Worm (Caenorhabditis elegans) whole organism, L3 larva: ENCODE results near the gene R10E9.4.

Experiments
- R02D3.7 ChIP-seq: fragments of 150-350 bp; optimal IDR thresholded peaks from 2 replicates; lab custom pipeline; 2014; ENCODE audit warnings: missing biosample characterization, missing genetic modification characterization
- ZK546.5 ChIP-seq: sonication (generic microtip); optimal IDR thresholded peaks from 2 replicates; lab custom pipeline; 2017; ENCODE audit warnings: missing biosample characterization, missing genetic modification characterization
- aly-2 ChIP-seq: fragments of 150-350 bp; optimal IDR thresholded peaks from 2 replicates; lab custom pipeline; 2014; ENCODE audit warnings: missing biosample characterization, missing genetic modification characterization
- ama-1 ChIP-seq: fragments of 150-350 bp; optimal IDR thresholded peaks from 2 replicates; lab custom pipeline; 2018
- ceh-16 ChIP-seq: sonication (generic microtip); optimal IDR thresholded peaks from 2 replicates; lab custom pipeline; 2017; ENCODE audit warnings: missing biosample characterization, missing genetic modification characterization
- ceh-82 ChIP-seq: fragments of 150-350 bp; optimal IDR thresholded peaks from 2 replicates; lab custom pipeline; 2014; ENCODE audit warnings: missing biosample characterization, missing genetic modification characterization
- ceh-9 ChIP-seq: sonication (generic microtip); optimal IDR thresholded peaks from 2 replicates; lab custom pipeline; 2018; ENCODE audit warnings: missing biosample characterization, missing genetic modification characterization
- daf-12 ChIP-seq: fragments of 150-350 bp; optimal IDR thresholded peaks from 2 replicates; lab custom pipeline; 2014; ENCODE audit warnings: missing biosample characterization, missing genetic modification reagents, missing genetic modification characterization
- egl-27 ChIP-seq: sonication (generic microtip); optimal IDR thresholded peaks from 4 replicates; lab custom pipeline; 2017; ENCODE audit warnings: missing biosample characterization, missing genetic modification reagents, missing genetic modification characterization
- elt-1 ChIP-seq: fragments of 150-350 bp; optimal IDR thresholded peaks from 2 replicates; lab custom pipeline; 2014; ENCODE audit warnings: missing biosample characterization, missing genetic modification characterization
- elt-2 ChIP-seq: sonication (generic microtip); optimal IDR thresholded peaks from 2 replicates; lab custom pipeline; 2016; ENCODE audit warnings: missing genetic modification reagents, mild to moderate bottlenecking, missing genetic modification characterization, missing compliant biosample characterization
- elt-3 ChIP-seq, 3 experiments: fragments of 150-350 bp in 1 of 3; sonication (generic microtip) in 2 of 3; optimal IDR thresholded peaks; 2 replicates in 2 of 3; 4 replicates in 1 of 3; lab custom pipeline; 2014 to 2017; ENCODE audit warnings: missing biosample characterization in 3 of 3, missing genetic modification characterization in 3 of 3
- eor-1 ChIP-seq, 2 experiments: fragments of 150-350 bp; optimal IDR thresholded peaks; 2 replicates each; lab custom pipeline; 2014 to 2018; ENCODE audit warnings: missing biosample characterization in 2 of 2, missing genetic modification characterization in 2 of 2
- fkh-10 ChIP-seq: sonication (generic microtip); optimal IDR thresholded peaks from 2 replicates; lab custom pipeline; 2017; ENCODE audit warnings: missing biosample characterization, missing genetic modification reagents, missing genetic modification characterization
- fkh-2 ChIP-seq: fragments of 150-350 bp; optimal IDR thresholded peaks from 2 replicates; lab custom pipeline; 2014; ENCODE audit warnings: missing biosample characterization, missing genetic modification reagents, missing genetic modification characterization
- fos-1 ChIP-seq: fragments of 150-350 bp; optimal IDR thresholded peaks from 2 replicates; lab custom pipeline; 2014; ENCODE audit warnings: missing biosample characterization, missing genetic modification characterization
- hmg-11 ChIP-seq: sonication (generic microtip); optimal IDR thresholded peaks from 2 replicates; lab custom pipeline; 2016; ENCODE audit warnings: missing genetic modification characterization, missing compliant biosample characterization
- jun-1 ChIP-seq: fragments of 150-350 bp; optimal IDR thresholded peaks from 2 replicates; lab custom pipeline; 2014; ENCODE audit warnings: missing biosample characterization, missing genetic modification reagents, missing genetic modification characterization
- lin-39 ChIP-seq: fragments of 150-350 bp; optimal IDR thresholded peaks from 2 replicates; lab custom pipeline; 2018; ENCODE audit warnings: missing biosample characterization, missing genetic modification reagents, missing genetic modification characterization
- lsy-12 ChIP-seq: sonication (generic microtip); optimal IDR thresholded peaks from 2 replicates; lab custom pipeline; 2016; ENCODE audit warnings: mild to moderate bottlenecking, missing genetic modification characterization, missing compliant biosample characterization
- mml-1 ChIP-seq: fragments of 150-350 bp; sonication (generic microtip); optimal IDR thresholded peaks from 3 replicates; lab custom pipeline; 2014; ENCODE audit warnings: missing biosample characterization, missing genetic modification characterization
- nfya-1 ChIP-seq: sonication (generic microtip); optimal IDR thresholded peaks from 2 replicates; lab custom pipeline; 2017; ENCODE audit warnings: missing genetic modification characterization, mild to moderate bottlenecking, missing compliant biosample characterization, antibody characterized with exemption, moderate library complexity; ENCODE audit not compliant: insufficient read depth
- nhr-11 ChIP-seq: fragments of 150-350 bp; optimal IDR thresholded peaks from 2 replicates; lab custom pipeline; 2014; ENCODE audit warnings: missing biosample characterization, missing genetic modification characterization
- nhr-12 ChIP-seq: fragments of 150-350 bp; optimal IDR thresholded peaks from 2 replicates; lab custom pipeline; 2014; ENCODE audit warnings: missing biosample characterization, missing genetic modification characterization
- nhr-23 ChIP-seq: fragments of 150-350 bp; optimal IDR thresholded peaks from 2 replicates; lab custom pipeline; 2014; ENCODE audit warnings: missing biosample characterization, missing genetic modification reagents, missing genetic modification characterization
- nhr-237 ChIP-seq: fragments of 150-350 bp; optimal IDR thresholded peaks from 2 replicates; lab custom pipeline; 2014; ENCODE audit warnings: missing biosample characterization, missing genetic modification characterization
- nhr-25 ChIP-seq: sonication (generic microtip); optimal IDR thresholded peaks from 2 replicates; lab custom pipeline; 2017; ENCODE audit warnings: missing biosample characterization, missing genetic modification characterization
- nhr-43 ChIP-seq: sonication (generic microtip); optimal IDR thresholded peaks from 2 replicates; lab custom pipeline; 2016; ENCODE audit warnings: mild to moderate bottlenecking, missing genetic modification characterization, missing compliant biosample characterization; ENCODE audit not compliant: poor library complexity, severe bottlenecking
- nhr-67 ChIP-seq: fragments of 150-350 bp; optimal IDR thresholded peaks from 2 replicates; lab custom pipeline; 2014; ENCODE audit warnings: missing biosample characterization, missing genetic modification characterization
- nhr-76 ChIP-seq: fragments of 150-350 bp; sonication (generic microtip); optimal IDR thresholded peaks from 5 replicates; lab custom pipeline; 2014; ENCODE audit warnings: missing biosample characterization, missing genetic modification characterization
- nhr-77 ChIP-seq: fragments of 150-350 bp; optimal IDR thresholded peaks from 2 replicates; lab custom pipeline; 2014; ENCODE audit warnings: missing biosample characterization, missing genetic modification characterization
- pha-4 ChIP-seq: fragments of 150-350 bp; optimal IDR thresholded peaks from 2 replicates; lab custom pipeline; 2014; ENCODE audit warnings: missing biosample characterization, missing genetic modification reagents, missing genetic modification characterization
- pqm-1 ChIP-seq: fragments of 150-350 bp; optimal IDR thresholded peaks from 2 replicates; lab custom pipeline; 2017; ENCODE audit warnings: missing biosample characterization, missing genetic modification characterization, inconsistent platforms
- sea-2 ChIP-seq: fragments of 150-350 bp; sonication (generic microtip); optimal IDR thresholded peaks from 4 replicates; lab custom pipeline; 2014; ENCODE audit warnings: missing biosample characterization, missing genetic modification reagents, missing genetic modification characterization
- skn-1 ChIP-seq: fragments of 150-350 bp; optimal IDR thresholded peaks from 2 replicates; lab custom pipeline; 2014; ENCODE audit warnings: missing biosample characterization, missing genetic modification characterization
- snpc-4 ChIP-seq: fragments of 150-350 bp; optimal IDR thresholded peaks from 2 replicates; lab custom pipeline; 2014; ENCODE audit warnings: missing biosample characterization, missing genetic modification characterization
- unc-39 ChIP-seq: sonication (generic microtip); optimal IDR thresholded peaks from 4 replicates; lab custom pipeline; 2017; ENCODE audit warnings: missing biosample characterization, missing genetic modification characterization
- unc-62 ChIP-seq: fragments of 150-350 bp; sonication (generic microtip); optimal IDR thresholded peaks from 4 replicates; lab custom pipeline; 2014; ENCODE audit warnings: missing biosample characterization, missing genetic modification reagents, missing genetic modification characterization
- zag-1 ChIP-seq: fragments of 150-350 bp; optimal IDR thresholded peaks from 2 replicates; lab custom pipeline; 2014; ENCODE audit warnings: missing biosample characterization, missing genetic modification characterization
- ztf-11 ChIP-seq: fragments of 150-350 bp; optimal IDR thresholded peaks from 2 replicates; lab custom pipeline; 2014; ENCODE audit warnings: missing biosample characterization, missing genetic modification characterization
- ztf-4 ChIP-seq: fragments of 150-350 bp; optimal IDR thresholded peaks from 2 replicates; lab custom pipeline; 2014; ENCODE audit warnings: missing biosample characterization, missing genetic modification characterization

R10E9.4 gene

DNA sequence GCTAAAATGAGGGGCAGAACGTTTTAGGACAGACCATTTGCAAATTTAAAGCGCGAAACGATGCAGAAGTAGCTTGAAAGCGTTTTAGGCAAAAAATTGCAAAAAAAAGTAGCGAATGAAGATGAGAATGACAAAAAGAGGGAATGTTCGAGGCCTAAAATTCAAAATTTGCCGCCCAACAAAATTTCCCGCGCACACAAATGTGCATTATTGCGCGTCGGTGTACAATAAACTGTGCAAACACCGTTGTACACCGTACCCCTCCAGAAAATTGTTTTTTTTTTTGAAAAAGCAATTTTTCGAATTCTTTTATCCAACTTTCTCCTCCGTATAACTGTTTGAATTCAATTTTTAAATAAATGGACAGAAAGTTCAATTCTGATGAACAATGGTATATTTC lies 47.2 kb upstream of the R10E9.4 start, which contains the start of gene snpc-3.4 (continued):
- TF ChIP-seq fos-1 = no peak

DNA sequence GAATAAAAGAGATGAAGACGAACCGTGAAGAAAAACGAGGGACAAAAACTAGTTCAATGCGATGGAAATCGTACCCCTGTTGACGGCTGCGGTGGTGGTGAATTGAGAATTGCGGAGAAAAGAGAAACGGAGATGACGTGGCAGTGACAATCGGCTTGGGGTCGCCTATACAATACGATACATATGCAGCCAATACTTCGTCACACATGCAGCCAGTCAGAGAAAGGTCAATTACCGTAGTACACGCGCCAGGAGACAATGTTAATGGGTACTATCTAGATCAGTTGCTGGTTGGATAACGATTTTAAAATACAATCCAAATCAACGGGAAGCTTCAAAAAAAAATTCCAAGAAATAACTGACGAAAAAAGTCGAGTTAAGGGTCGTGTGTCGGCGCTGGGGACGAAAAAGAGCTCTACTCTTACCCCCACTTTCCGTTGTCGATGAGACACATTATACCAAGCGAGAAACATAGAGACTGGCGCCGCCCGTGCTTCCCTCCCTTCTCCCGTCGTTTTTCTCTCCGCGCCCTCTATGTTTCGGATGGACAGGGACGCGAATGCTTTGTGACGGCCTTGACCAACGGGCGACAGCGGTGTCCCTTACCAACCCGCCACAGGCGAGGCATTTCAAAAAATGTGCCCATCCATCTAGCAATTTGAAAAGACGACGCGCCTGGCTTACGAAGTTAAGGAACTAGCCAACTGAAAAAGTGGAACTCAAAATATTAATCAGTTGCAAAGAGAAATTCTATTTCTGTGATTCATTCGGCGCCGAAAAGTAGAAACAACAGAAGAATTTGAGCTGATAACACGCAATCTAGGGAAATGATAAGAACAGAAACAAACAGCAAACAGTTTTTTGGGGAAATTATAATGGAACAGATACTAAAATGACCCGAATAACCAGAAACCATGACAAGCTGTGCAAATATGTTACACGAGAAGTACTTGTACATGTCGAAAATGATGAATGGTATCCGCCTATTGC lies 46.3 kb upstream of the R10E9.4 start:
- TF ChIP-seq eor-1 (tag; optimal IDR thresholded peaks at IDR 0.05; lab: Kevin White, UChicago) (no peak), nhr-11 (tag; lab: Kevin White, UChicago) (no peak), daf-12 (no peak), nhr-67 (tag; lab: Kevin White, UChicago) (no peak), aly-2 (tag; lab: Kevin White, UChicago) (no peak), egl-27 (tag; lab: Kevin White, UChicago) (no peak), hmg-11 (tag; lab: Kevin White, UChicago) (no peak), lin-39 (peak; percentile 81), R02D3.7 (tag; lab: Kevin White, UChicago) (no peak), ztf-4 (no peak), nhr-25 (tag; lab: Kevin White, UChicago) (peak; percentile 31), ceh-82 (no peak), elt-3 (tag; optimal IDR thresholded peaks at IDR 0.05; lab: Kevin White, UChicago) (no peak), mml-1 (tag; lab: Kevin White, UChicago) (no peak), lsy-12 (tag; lab: Kevin White, UChicago) (no peak), ceh-9 (tag; lab: Kevin White, UChicago) (no peak), nfya-1 (tag; lab: Kevin White, UChicago) (peak; percentile 63), fos-1 (no peak), skn-1 (tag; lab: Kevin White, UChicago) (no peak), pha-4 (tag; lab: Kevin White, UChicago) (peak; percentile 17), pqm-1 (tag; lab: Kevin White, UChicago) (peak; percentile 57), elt-2 (tag; lab: Kevin White, UChicago) (peak; percentile 80), snpc-4 (tag; lab: Kevin White, UChicago) (peak; percentile 42), fkh-10 (GFP tag; lab: Kevin White, UChicago) (no peak), nhr-76 (no peak), nhr-237 (no peak), fkh-2 (tag; lab: Kevin White, UChicago) (no peak), sea-2 (GFP tag; lab: Kevin White, UChicago) (no peak), ztf-11 (tag; lab: Kevin White, UChicago) (no peak), nhr-77 (tag; lab: Kevin White, UChicago) (no peak), unc-62 (GFP tag; lab: Kevin White, UChicago) (no peak), jun-1 (tag; lab: Kevin White, UChicago) (no peak), ama-1 (lab: Kevin White, UChicago) (no peak), ceh-16 (tag; lab: Kevin White, UChicago) (no peak), elt-1 (tag; lab: Kevin White, UChicago) (no peak), nhr-12 (tag; lab: Kevin White, UChicago) (no peak), ZK546.5 (tag; lab: Kevin White, UChicago) (no peak), unc-39 (no peak), zag-1 (no peak), nhr-43 (tag; lab: Kevin White, UChicago) (no peak), nhr-23 (tag; lab: Kevin White, UChicago) (peak; percentile 6)
